Fruit fly (Drosophila melanogaster): ENCODE measurements around the gene CG2444.

DNA sequence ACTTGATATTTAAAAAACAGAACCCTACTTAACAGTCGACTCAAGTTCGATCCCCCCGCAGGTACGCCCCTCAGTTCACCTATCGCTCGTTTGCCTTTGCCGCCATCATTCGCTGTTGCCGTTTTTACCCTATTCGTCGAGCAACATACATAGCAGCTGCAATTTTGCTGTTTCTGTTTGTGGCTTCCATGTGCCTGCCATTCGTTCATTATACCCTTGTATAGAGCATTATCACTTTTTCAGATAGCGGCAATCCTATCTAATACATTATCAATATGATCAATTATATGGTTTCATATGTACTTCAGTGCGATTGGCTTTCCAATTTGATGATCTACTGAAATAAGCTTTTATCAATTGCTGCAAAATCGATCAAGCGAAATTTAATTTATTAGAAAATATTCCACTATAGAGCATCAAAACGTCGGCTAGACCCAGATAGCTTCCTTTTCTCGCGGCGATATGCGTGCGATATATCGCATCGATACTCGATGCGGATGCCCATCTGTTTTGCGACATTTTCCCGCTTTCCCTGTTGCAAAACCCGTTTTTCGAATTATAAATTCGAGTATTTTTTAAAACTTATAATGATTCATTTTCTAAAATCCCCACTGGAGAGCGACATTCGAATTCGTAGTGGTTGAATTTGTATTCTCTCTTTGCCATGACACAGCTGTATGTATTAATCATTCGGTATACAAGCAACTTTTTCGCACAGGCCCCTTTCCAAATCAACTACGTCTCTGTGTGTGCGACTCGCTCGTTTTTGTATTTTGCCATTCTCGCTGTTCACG, 11.0 kb upstream of the CG2444 start:
- TF ChIP-seq Snoo (tag; optimal IDR thresholded peaks at IDR 0.05) (peak; percentile 89), fd96Ca (GFP tag; IDR thresholded peaks at IDR 0.05) (peak; percentile 91), EcR (GFP tag; optimal IDR thresholded peaks at IDR 0.05) (no peak), CG9948 (tag; optimal IDR thresholded peaks at IDR 0.05) (peak; percentile 89), CG8159 (tag; optimal IDR thresholded peaks at IDR 0.05) (peak; percentile 95), CG12605 (GFP tag; IDR thresholded peaks at IDR 0.05) (peak; percentile 78), CG8301 (tag; optimal IDR thresholded peaks at IDR 0.05) (peak; percentile 93), CG10348 (GFP tag; IDR thresholded peaks at IDR 0.05) (peak; percentile 56), Pif1A (GFP tag; optimal IDR thresholded peaks at IDR 0.05) (peak; percentile 85), Pif1B (GFP tag; optimal IDR thresholded peaks at IDR 0.05) (peak; percentile 94), gl (tag; optimal IDR thresholded peaks at IDR 0.05) (peak; percentile 81), CG32121 (GFP tag; IDR thresholded peaks at IDR 0.05) (peak; percentile 86), Ets98B (GFP tag; IDR thresholded peaks at IDR 0.05) (peak; percentile 58)

Data from whole organism, pupa.